Worm (Caenorhabditis elegans): ENCODE results near the gene C34F11.2.

- TF ChIP-seq ztf-23 (GFP tag; IDR thresholded peaks at IDR 0.05), result no peak
- TF ChIP-seq flt-1 (GFP tag; IDR thresholded peaks at IDR 0.05), result no peak
- no peak for TF ChIP-seq med-1 (GFP tag; optimal IDR thresholded peaks at IDR 0.05; ENCODE audit: insufficient read depth)
- no peak for TF ChIP-seq tab-1 (GFP tag; IDR thresholded peaks at IDR 0.05)
- TF ChIP-seq ztf-29 (GFP tag; IDR thresholded peaks at IDR 0.05), result no peak
- TF ChIP-seq cog-1 (tag; optimal IDR thresholded peaks at IDR 0.05), result no peak
- no peak for TF ChIP-seq klf-2 (GFP tag; conservative IDR thresholded peaks at IDR 0.05)
- TF ChIP-seq ref-1 (GFP tag; conservative IDR thresholded peaks at IDR 0.05), result no peak
- TF ChIP-seq T22C8.4 (GFP tag; IDR thresholded peaks at IDR 0.05), result no peak
Measured at ce11 chrII:5222830-5223229, 10.8 kb downstream of the C34F11.2 start.

Data from whole organism, midembryonic.